Fruit fly (Drosophila melanogaster) whole organism, wandering third instar larva: ENCODE results near the gene CG34276.

Source experiments
- Abd-B ChIP-seq: fragments of >200 bp; optimal IDR thresholded peaks from 2 replicates; lab custom pipeline; 2017; ENCODE audit warnings: missing biosample characterization, missing genetic modification characterization
- CG9705 ChIP-seq: fragments of 200-800 bp; sonication (Bioruptor generic); optimal IDR thresholded peaks from 2 replicates; lab custom pipeline; 2018; ENCODE audit warnings: missing biosample characterization, mild to moderate bottlenecking, missing genetic modification characterization
- Dif ChIP-seq: fragments of 200-275, 200-300 bp; sonication (Bioruptor generic); optimal IDR thresholded peaks from 2 replicates; lab custom pipeline; 2018; ENCODE audit warnings: missing biosample characterization, missing genetic modification characterization; ENCODE audit not compliant: partially characterized antibody
- GATAd ChIP-seq: sonication (Bioruptor generic); optimal IDR thresholded peaks from 2 replicates; lab custom pipeline; 2016; ENCODE audit warnings: missing biosample characterization, missing genetic modification characterization
- HLH106 ChIP-seq: fragments of 200-800 bp; optimal IDR thresholded peaks from 3 replicates; lab custom pipeline; 2019; ENCODE audit warnings: missing biosample characterization, mild to moderate bottlenecking, missing genetic modification characterization, moderate library complexity
- Hnf4 ChIP-seq: fragments of 200-800 bp; sonication (Bioruptor generic); optimal IDR thresholded peaks from 2 replicates; lab custom pipeline; 2016; ENCODE audit warnings: missing biosample characterization, mild to moderate bottlenecking, missing genetic modification characterization
- Hr78 ChIP-seq: fragments of >200 bp; optimal IDR thresholded peaks from 2 replicates; lab custom pipeline; 2017; ENCODE audit warnings: missing biosample characterization, missing genetic modification characterization
- Hr83 ChIP-seq: fragments of 200-300 bp; sonication (Bioruptor generic); optimal IDR thresholded peaks from 2 replicates; lab custom pipeline; 2016; ENCODE audit warnings: missing biosample characterization, mild to moderate bottlenecking, missing genetic modification characterization, moderate library complexity; ENCODE audit not compliant: poor library complexity, severe bottlenecking
- Jra ChIP-seq: sonication (Bioruptor generic); optimal IDR thresholded peaks from 2 replicates; lab custom pipeline; 2016; ENCODE audit warnings: missing biosample characterization, missing genetic modification characterization
- Myc ChIP-seq: fragments of >200 bp; optimal IDR thresholded peaks from 2 replicates; lab custom pipeline; 2017
- N ChIP-seq: fragments of >200 bp; optimal IDR thresholded peaks from 2 replicates; lab custom pipeline; 2018; ENCODE audit warnings: missing biosample characterization, missing external identifiers, missing genetic modification characterization
- OdsH ChIP-seq: fragments of 200-800 bp; sonication (Bioruptor generic); optimal IDR thresholded peaks from 2 replicates; lab custom pipeline; 2016; ENCODE audit warnings: missing biosample characterization, mild to moderate bottlenecking, missing genetic modification characterization
- Rel ChIP-seq, 2 experiments: fragments of 200-800 bp; sonication (Bioruptor generic) in 1 of 2; optimal IDR thresholded peaks; 2 replicates in 1 of 2; 3 replicates in 1 of 2; lab custom pipeline; 2016 to 2019; ENCODE audit warnings: mild to moderate bottlenecking in 2 of 2, missing biosample characterization in 2 of 2, missing genetic modification characterization in 2 of 2, moderate library complexity in 1 of 2
- Sp1 ChIP-seq: fragments of 200-800 bp; sonication (Bioruptor generic); optimal IDR thresholded peaks from 3 replicates; lab custom pipeline; 2019; ENCODE audit warnings: missing biosample characterization, mild to moderate bottlenecking, missing genetic modification characterization, moderate library complexity
- Vsx2 ChIP-seq: fragments of 200-300, 225-300 bp; sonication (Bioruptor generic); optimal IDR thresholded peaks from 2 replicates; lab custom pipeline; 2018; ENCODE audit warnings: missing biosample characterization, missing genetic modification characterization; ENCODE audit not compliant: partially characterized antibody
- br ChIP-seq: fragments of 200-800 bp; sonication (Bioruptor generic); optimal IDR thresholded peaks from 2 replicates; lab custom pipeline; 2016; ENCODE audit warnings: missing biosample characterization, missing genetic modification characterization
- brk ChIP-seq: fragments of 200-800 bp; sonication (Bioruptor generic); optimal IDR thresholded peaks from 2 replicates; lab custom pipeline; 2016; ENCODE audit warnings: missing biosample characterization, mild to moderate bottlenecking, missing genetic modification characterization
- dl ChIP-seq, 2 experiments: fragments of 175-275, 200-275 bp in 1 of 2; fragments of 200-275 bp in 1 of 2; sonication (Bioruptor generic); optimal IDR thresholded peaks; lab custom pipeline; 2018; ENCODE audit warnings: mild to moderate bottlenecking in 2 of 2, missing biosample characterization in 2 of 2, missing genetic modification characterization in 2 of 2, moderate library complexity in 2 of 2; ENCODE audit not compliant: partially characterized antibody in 2 of 2, insufficient read depth in 1 of 2
- dmrt93B ChIP-seq: fragments of 200-800 bp; sonication (Bioruptor generic); optimal IDR thresholded peaks from 2 replicates; lab custom pipeline; 2018; ENCODE audit warnings: missing biosample characterization, mild to moderate bottlenecking, missing genetic modification characterization
- dsf ChIP-seq: sonication (Bioruptor generic); optimal IDR thresholded peaks from 2 replicates; lab custom pipeline; 2016; ENCODE audit warnings: missing biosample characterization, missing genetic modification characterization, borderline replicate concordance
- ey ChIP-seq: fragments of 200-800 bp; sonication (Bioruptor generic); optimal IDR thresholded peaks from 2 replicates; lab custom pipeline; 2016; ENCODE audit warnings: missing biosample characterization, missing genetic modification characterization
- foxo ChIP-seq, 2 experiments: fragments of 200-800 bp; sonication (Bioruptor generic); optimal IDR thresholded peaks; 2 replicates in 1 of 2; 3 replicates in 1 of 2; lab custom pipeline; 2016 to 2017; ENCODE audit warnings: missing biosample characterization in 2 of 2, missing genetic modification characterization in 2 of 2
- lola ChIP-seq: fragments of >200 bp; optimal IDR thresholded peaks from 2 replicates; lab custom pipeline; 2017; ENCODE audit warnings: missing biosample characterization, missing genetic modification characterization
- psq ChIP-seq: fragments of 200-800 bp; sonication (Bioruptor generic); optimal IDR thresholded peaks from 3 replicates; lab custom pipeline; 2017; ENCODE audit warnings: missing biosample characterization, mild to moderate bottlenecking, missing genetic modification characterization, moderate library complexity
- rgr ChIP-seq: fragments of 200-800 bp; sonication (Bioruptor generic); optimal IDR thresholded peaks from 3 replicates; lab custom pipeline; 2016; ENCODE audit warnings: missing biosample characterization, mild to moderate bottlenecking, missing genetic modification characterization
- sage ChIP-seq: fragments of 200-800 bp; sonication (Bioruptor generic); optimal IDR thresholded peaks from 2 replicates; lab custom pipeline; 2016; ENCODE audit warnings: missing biosample characterization, mild to moderate bottlenecking, missing genetic modification characterization
- sv ChIP-seq: fragments of 200-800 bp; sonication (Bioruptor generic); optimal IDR thresholded peaks from 3 replicates; lab custom pipeline; 2016; ENCODE audit warnings: missing biosample characterization, missing genetic modification characterization
- tai ChIP-seq: sonication (Bioruptor generic); optimal IDR thresholded peaks from 2 replicates; lab custom pipeline; 2016; ENCODE audit warnings: missing biosample characterization, missing genetic modification characterization

CG34276 gene

dm6 chr3R:15934952-15935351 is 9.5 kb downstream of the CG34276 start, which contains the start of gene Sap47:
TSS of gene Sap47 (plus strand) at chr3R:15935100.
- TF ChIP-seq rgr (GFP tag; lab: Kevin White, UChicago) (peak; percentile 27), Vsx2 (peak; percentile 55), brk (no peak), sage (peak; percentile 11)

dm6 chr3R:15935538-15935937 is 10.1 kb downstream of the CG34276 start:
- TF ChIP-seq N (no peak), dsf (GFP tag; lab: Kevin White, UChicago) (no peak), foxo (GFP tag; optimal IDR thresholded peaks at IDR 0.05; lab: Kevin White, UChicago) (no peak), Hr78 (no peak), Dif (no peak), rgr (GFP tag; lab: Kevin White, UChicago) (no peak), OdsH (GFP tag; lab: Kevin White, UChicago) (no peak), lola (GFP tag; lab: Kevin White, UChicago) (no peak), HLH106 (tag; lab: Kevin White, UChicago) (no peak), sv (GFP tag; lab: Kevin White, UChicago) (no peak), ey (GFP tag; lab: Kevin White, UChicago) (no peak), Rel (GFP tag; optimal IDR thresholded peaks at IDR 0.05; lab: Kevin White, UChicago) (no peak), Rel (tag; optimal IDR thresholded peaks at IDR 0.05; lab: Kevin White, UChicago) (no peak), dl (GFP tag; optimal IDR thresholded peaks at IDR 0.05; lab: Kevin White, UChicago; ENCODE audit: insufficient read depth in 1 of 2, partially characterized antibody in 2 of 2) (no peak), Abd-B (GFP tag; lab: Kevin White, UChicago) (no peak), Sp1 (GFP tag; lab: Kevin White, UChicago) (no peak), tai (GFP tag; lab: Kevin White, UChicago) (no peak), CG9705 (GFP tag; lab: Kevin White, UChicago) (no peak)
- TF ChIP-seq, all 38 proteins: peak for 0

DNA sequence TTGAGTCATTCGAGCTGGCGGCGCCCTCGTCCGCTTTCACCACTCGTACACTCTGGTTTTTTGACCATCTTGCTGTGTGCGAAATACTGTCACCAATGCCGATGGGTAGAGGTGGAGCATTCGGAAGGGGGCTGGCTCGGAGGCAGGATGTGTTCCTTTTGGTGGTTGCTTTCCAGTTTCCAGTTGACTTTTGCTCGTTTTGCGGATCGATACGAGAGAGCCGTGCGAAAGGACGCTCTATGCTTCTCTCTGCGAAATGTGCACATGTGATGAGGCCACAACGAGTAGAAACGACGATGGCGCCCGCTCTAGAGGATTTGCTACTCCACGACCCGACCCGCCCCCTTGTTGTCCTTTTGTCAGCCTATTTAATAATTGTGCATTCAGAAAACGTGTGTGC is 12.3 kb downstream of the CG34276 start:
- TF ChIP-seq CG9705 (GFP tag; lab: Kevin White, UChicago) (no peak), Sp1 (GFP tag; lab: Kevin White, UChicago) (no peak), Hnf4 (GFP tag; lab: Kevin White, UChicago) (no peak), Hr83 (GFP tag; lab: Kevin White, UChicago) (no peak)

dm6 chr3R:15947605-15948004 is 22.2 kb downstream of the CG34276 start:
- TF ChIP-seq psq = no peak
- TF ChIP-seq br = no peak
- TF ChIP-seq dmrt93B (GFP tag; lab: Kevin White, UChicago) = no peak
- TF ChIP-seq Myc (lab: Kevin White, UChicago) = no peak
- TF ChIP-seq dl (GFP tag; optimal IDR thresholded peaks at IDR 0.05; lab: Kevin White, UChicago; ENCODE audit: insufficient read depth in 1 of 2, partially characterized antibody in 2 of 2) = no peak

DNA sequence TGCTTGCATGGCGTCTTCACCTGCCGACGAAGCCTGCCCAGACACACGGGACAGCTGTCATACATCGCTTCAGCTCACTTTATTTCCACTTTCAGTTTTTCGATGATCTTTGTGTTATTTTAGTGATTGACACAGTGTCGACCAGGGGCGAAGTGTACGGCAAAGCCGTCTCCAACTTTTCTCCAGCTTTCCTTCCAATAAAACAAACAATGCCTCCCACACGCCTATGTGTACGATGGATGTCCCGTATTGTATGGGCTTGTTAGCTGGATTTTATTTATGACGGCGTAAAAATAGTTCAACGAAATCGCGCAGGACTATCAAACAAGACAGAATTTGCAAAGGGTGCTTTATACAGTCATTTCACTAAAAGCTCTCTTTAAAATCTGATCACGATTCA is 25.4 kb downstream of the CG34276 start, which contains the start of the genes CG31088 and CG46383:
TSS of gene CG31088 (minus strand) at position 101 of the 400 bp plus-strand sequence.
TSS of gene CG46383 (minus strand) at position 101 of the 400 bp plus-strand sequence.
- TF ChIP-seq GATAd (no peak), dmrt93B (GFP tag; lab: Kevin White, UChicago) (no peak)

- TF ChIP-seq Jra (GFP tag; lab: Kevin White, UChicago) (peak; percentile 55), Hnf4 (GFP tag; lab: Kevin White, UChicago) (peak; percentile 66), CG9705 (GFP tag; lab: Kevin White, UChicago) (no peak)
Observed at dm6 chr3R:15963690-15964281, 38.4 kb downstream of the CG34276 start, which contains the start of the genes CG4287 and CG5516. TSS of gene CG4287 (minus strand) at chr3R:15963867. TSS of gene CG5516 (plus strand) at chr3R:15963884.
